Fruit fly (Drosophila melanogaster) whole organism, embryonic: ENCODE data around the gene CG16972.
A peak's percentile ranks its signal among the peaks of the same experiment; 100 is the strongest.

ENCODE experiments used
- Awh ChIP-seq: fragments of 200-800 bp; sonication (Bioruptor generic); IDR thresholded peaks from 2 replicates; pipeline ENCODE4, ENCODE4 v1.3.6; 2022; ENCODE audit warnings: missing biosample characterization, missing genetic modification characterization
- B-H2 ChIP-seq: fragments of 200-800 bp; sonication (Bioruptor generic); optimal IDR thresholded peaks from 2 replicates; lab custom pipeline; 2018; ENCODE audit warnings: missing biosample characterization, mild to moderate bottlenecking, missing genetic modification characterization
- CG1024 ChIP-seq: fragments of 200-800 bp; sonication (Bioruptor generic); IDR thresholded peaks from 2 replicates; pipeline ENCODE4 v1.3.6; 2022; ENCODE audit warnings: missing biosample characterization, missing genetic modification characterization
- CG11560 ChIP-seq: fragments of 200-800 bp; sonication (Bioruptor generic); IDR thresholded peaks from 3 replicates; pipeline ENCODE4 v1.3.6; 2022; ENCODE audit warnings: missing biosample characterization, missing genetic modification characterization
- CG12769 ChIP-seq: fragments of 200-800 bp; sonication (Bioruptor generic); optimal IDR thresholded peaks from 2 replicates; lab custom pipeline; 2019; ENCODE audit warnings: missing biosample characterization, mild to moderate bottlenecking, missing genetic modification characterization, moderate library complexity
- CG14667 ChIP-seq: fragments of 200-800 bp; sonication (Bioruptor generic); IDR thresholded peaks from 2 replicates; pipeline ENCODE4 v1.3.6; 2022; ENCODE audit warnings: missing biosample characterization, missing genetic modification characterization
- CG2678 ChIP-seq: fragments of 200-800 bp; sonication (Bioruptor generic); optimal IDR thresholded peaks from 3 replicates; lab custom pipeline; 2019; ENCODE audit warnings: missing biosample characterization, mild to moderate bottlenecking, missing genetic modification characterization, moderate library complexity
- CG2875 ChIP-seq: fragments of 200-800 bp; sonication (Bioruptor generic); optimal IDR thresholded peaks from 2 replicates; lab custom pipeline; 2017; ENCODE audit warnings: missing biosample characterization, mild to moderate bottlenecking, missing genetic modification characterization, missing genetic modification reagents
- CG30403 ChIP-seq: fragments of 200-800 bp; sonication (Bioruptor generic); optimal IDR thresholded peaks from 3 replicates; lab custom pipeline; 2016; ENCODE audit warnings: missing biosample characterization, missing genetic modification characterization
- CG33213 ChIP-seq: fragments of 200-800 bp; sonication (Bioruptor generic); optimal IDR thresholded peaks from 3 replicates; lab custom pipeline; 2016; ENCODE audit warnings: missing biosample characterization, missing genetic modification characterization
- CG4617 ChIP-seq: fragments of 200-800 bp; sonication (Bioruptor generic); optimal IDR thresholded peaks from 3 replicates; lab custom pipeline; 2016; ENCODE audit warnings: missing biosample characterization, missing genetic modification characterization, borderline replicate concordance
- CG6683 ChIP-seq: fragments of 200-800 bp; sonication (Bioruptor generic); optimal IDR thresholded peaks from 2 replicates; lab custom pipeline; 2017; ENCODE audit warnings: missing biosample characterization, mild to moderate bottlenecking, missing genetic modification characterization, missing genetic modification reagents
- CG6813 ChIP-seq: fragments of 200-800 bp; sonication (Bioruptor generic); optimal IDR thresholded peaks from 2 replicates; lab custom pipeline; 2017; ENCODE audit warnings: missing biosample characterization, missing genetic modification characterization, mild to moderate bottlenecking, moderate library complexity, missing genetic modification reagents
- CG9437 ChIP-seq: fragments of 200-800 bp; sonication (Bioruptor generic); optimal IDR thresholded peaks from 2 replicates; lab custom pipeline; 2018; ENCODE audit warnings: missing biosample characterization, mild to moderate bottlenecking, missing genetic modification characterization
- CG9817 ChIP-seq: fragments of 200-800 bp; sonication (Bioruptor generic); optimal IDR thresholded peaks from 2 replicates; lab custom pipeline; 2018; ENCODE audit warnings: missing biosample characterization, mild to moderate bottlenecking, missing genetic modification characterization, moderate library complexity
- CoRest ChIP-seq: fragments of 200-800 bp; sonication (Bioruptor generic); optimal IDR thresholded peaks from 3 replicates; lab custom pipeline; 2018; ENCODE audit warnings: missing biosample characterization, mild to moderate bottlenecking, missing genetic modification characterization, moderate library complexity
- Dad ChIP-seq: fragments of 200-800 bp; sonication (Bioruptor generic); optimal IDR thresholded peaks from 3 replicates; lab custom pipeline; 2016; ENCODE audit warnings: missing biosample characterization, missing genetic modification characterization
- Doc2 ChIP-seq: fragments of 200-800 bp; sonication (Bioruptor generic); IDR thresholded peaks from 2 replicates; pipeline ENCODE4 v1.3.6; 2022; ENCODE audit warnings: missing biosample characterization, missing genetic modification characterization
- ERR ChIP-seq: fragments of 200-800 bp; sonication (Bioruptor generic); optimal IDR thresholded peaks from 2 replicates; lab custom pipeline; 2016; ENCODE audit warnings: missing biosample characterization, missing genetic modification characterization
- Ets97D ChIP-seq: fragments of 200-800 bp; sonication (Bioruptor generic); optimal IDR thresholded peaks from 3 replicates; lab custom pipeline; 2016; ENCODE audit warnings: missing biosample characterization, missing genetic modification characterization
- H15 ChIP-seq: fragments of 200-800 bp; sonication (Bioruptor generic); IDR thresholded peaks from 3 replicates; pipeline ENCODE4 v1.3.6; 2022; ENCODE audit warnings: missing biosample characterization, missing genetic modification characterization
- HLH4C ChIP-seq: fragments of 200-800 bp; sonication (Bioruptor generic); IDR thresholded peaks from 3 replicates; pipeline ENCODE4 v1.3.6; 2022; ENCODE audit warnings: missing biosample characterization, missing genetic modification characterization; ENCODE audit not compliant: partially characterized antibody
- HmgD ChIP-seq: fragments of 200-800 bp; sonication (Bioruptor generic); optimal IDR thresholded peaks from 3 replicates; lab custom pipeline; 2016; ENCODE audit warnings: missing biosample characterization, missing genetic modification characterization
- Hr39 ChIP-seq: fragments of >200 bp; optimal IDR thresholded peaks from 2 replicates; lab custom pipeline; 2017
- Hsf ChIP-seq: fragments of 200-800 bp; sonication (Bioruptor generic); optimal IDR thresholded peaks from 3 replicates; lab custom pipeline; 2016; ENCODE audit warnings: missing biosample characterization, missing genetic modification characterization
- Max ChIP-seq: fragments of 200-800 bp; sonication (Bioruptor generic); optimal IDR thresholded peaks from 2 replicates; lab custom pipeline; 2016; ENCODE audit warnings: missing biosample characterization, mild to moderate bottlenecking, missing genetic modification characterization
- Mes4 ChIP-seq: fragments of 200-800 bp; sonication (Bioruptor generic); optimal IDR thresholded peaks from 2 replicates; lab custom pipeline; 2016; ENCODE audit warnings: missing biosample characterization, missing genetic modification characterization
- Neu2 ChIP-seq: fragments of 200-800 bp; sonication (Bioruptor generic); optimal IDR thresholded peaks from 3 replicates; lab custom pipeline; 2016; ENCODE audit warnings: missing biosample characterization, missing genetic modification characterization, borderline replicate concordance
- Nf-YC ChIP-seq: fragments of 200-800 bp; optimal IDR thresholded peaks from 3 replicates; lab custom pipeline; 2019; ENCODE audit warnings: missing biosample characterization, mild to moderate bottlenecking, missing genetic modification characterization, moderate library complexity
- PHDP ChIP-seq: fragments of 200-800 bp; sonication (Bioruptor generic); optimal IDR thresholded peaks from 3 replicates; lab custom pipeline; 2018; ENCODE audit warnings: missing biosample characterization, mild to moderate bottlenecking, missing genetic modification characterization, moderate library complexity
- Pdp1 ChIP-seq, 2 experiments: fragments of 200-800 bp; sonication (Bioruptor generic); optimal IDR thresholded peaks; 3 replicates each; lab custom pipeline; 2016; ENCODE audit warnings: missing biosample characterization in 2 of 2, missing genetic modification characterization in 2 of 2, mild to moderate bottlenecking in 1 of 2, moderate library complexity in 1 of 2
- Ptx1 ChIP-seq: fragments of 200-800 bp; sonication (Bioruptor generic); IDR thresholded peaks from 2 replicates; pipeline ENCODE4 v1.3.6; 2022; ENCODE audit warnings: missing biosample characterization, missing genetic modification characterization
- Taf1 ChIP-seq: fragments of 200-800 bp; sonication (Bioruptor generic); IDR thresholded peaks from 2 replicates; pipeline ENCODE4 v1.3.6; 2022; ENCODE audit warnings: missing biosample characterization, missing genetic modification characterization
- YL-1 ChIP-seq: fragments of 200-800 bp; sonication (Bioruptor generic); optimal IDR thresholded peaks from 3 replicates; lab custom pipeline; 2017; ENCODE audit warnings: missing biosample characterization, mild to moderate bottlenecking, missing genetic modification characterization
- ap ChIP-seq: fragments of 200-800 bp; sonication (Bioruptor generic); IDR thresholded peaks from 2 replicates; pipeline ENCODE4 v1.3.6; 2022; ENCODE audit warnings: missing biosample characterization, missing genetic modification characterization
- bcd ChIP-seq: fragments of 200-800 bp; sonication (Bioruptor generic); optimal IDR thresholded peaks from 2 replicates; lab custom pipeline; 2017; ENCODE audit warnings: missing biosample characterization, mild to moderate bottlenecking, missing genetic modification characterization
- cg ChIP-seq: fragments of 200-800 bp; sonication (Bioruptor generic); optimal IDR thresholded peaks from 3 replicates; lab custom pipeline; 2019; ENCODE audit warnings: missing biosample characterization, mild to moderate bottlenecking, missing genetic modification characterization, moderate library complexity
- corto ChIP-seq: fragments of 200-800 bp; sonication (Bioruptor generic); optimal IDR thresholded peaks from 2 replicates; lab custom pipeline; 2016; ENCODE audit warnings: missing biosample characterization, mild to moderate bottlenecking, missing genetic modification characterization, moderate library complexity
- croc ChIP-seq: fragments of 200-800 bp; sonication (Bioruptor generic); conservative IDR thresholded peaks from 3 replicates; pipeline ENCODE4 v1.3.6; 2022; ENCODE audit warnings: missing biosample characterization, missing genetic modification characterization
- exex ChIP-seq: fragments of 200-800 bp; sonication (Bioruptor generic); optimal IDR thresholded peaks from 4 replicates; lab custom pipeline; 2018; ENCODE audit warnings: missing biosample characterization, mild to moderate bottlenecking, missing genetic modification characterization, moderate library complexity
- fd3F ChIP-seq: fragments of 200-800 bp; sonication (Bioruptor generic); optimal IDR thresholded peaks from 2 replicates; lab custom pipeline; 2018; ENCODE audit warnings: missing biosample characterization, mild to moderate bottlenecking, missing genetic modification characterization, moderate library complexity
- grau ChIP-seq: fragments of 200-800 bp; optimal IDR thresholded peaks from 3 replicates; lab custom pipeline; 2019; ENCODE audit warnings: missing biosample characterization, mild to moderate bottlenecking, missing genetic modification characterization, moderate library complexity
- gsb-n ChIP-seq: fragments of 200-800 bp; sonication (Bioruptor generic); optimal IDR thresholded peaks from 3 replicates; lab custom pipeline; 2018; ENCODE audit warnings: missing biosample characterization, mild to moderate bottlenecking, missing genetic modification characterization
- inv ChIP-seq: fragments of 200-800 bp; sonication (Bioruptor generic); IDR thresholded peaks from 2 replicates; pipeline ENCODE4 v1.3.6; 2022; ENCODE audit warnings: missing biosample characterization, missing genetic modification characterization; ENCODE audit not compliant: partially characterized antibody
- jumu ChIP-seq: fragments of 200-800 bp; sonication (Bioruptor generic); optimal IDR thresholded peaks from 3 replicates; lab custom pipeline; 2016; ENCODE audit warnings: missing biosample characterization, missing genetic modification characterization
- luna ChIP-seq: fragments of 200-800 bp; sonication (Bioruptor generic); optimal IDR thresholded peaks from 2 replicates; lab custom pipeline; 2016; ENCODE audit warnings: missing biosample characterization, missing genetic modification characterization
- maf-S ChIP-seq: fragments of 200-800 bp; sonication (Bioruptor generic); optimal IDR thresholded peaks from 2 replicates; lab custom pipeline; 2016; ENCODE audit warnings: missing biosample characterization, missing genetic modification characterization
- org-1 ChIP-seq: fragments of 200-800 bp; sonication (Bioruptor generic); optimal IDR thresholded peaks from 2 replicates; lab custom pipeline; 2017; ENCODE audit warnings: missing biosample characterization, missing genetic modification characterization
- pros ChIP-seq: fragments of 200-800 bp; sonication (Bioruptor generic); optimal IDR thresholded peaks from 3 replicates; lab custom pipeline; 2019; ENCODE audit warnings: missing biosample characterization, mild to moderate bottlenecking, missing genetic modification characterization, moderate library complexity
- sisA ChIP-seq: fragments of 200-800 bp; sonication (Bioruptor generic); IDR thresholded peaks from 2 replicates; pipeline ENCODE4 v1.3.6; 2022; ENCODE audit warnings: missing biosample characterization, missing genetic modification characterization
- tgo ChIP-seq: fragments of 200-800 bp; sonication (Bioruptor generic); IDR thresholded peaks from 3 replicates; pipeline ENCODE4 v1.3.6; 2022; ENCODE audit warnings: missing biosample characterization, missing genetic modification characterization
- tna ChIP-seq: fragments of 200-800 bp; sonication (Bioruptor generic); IDR thresholded peaks from 2 replicates; pipeline ENCODE4 v1.3.6; 2022; ENCODE audit warnings: missing biosample characterization, missing genetic modification characterization; ENCODE audit not compliant: partially characterized antibody

Gene CG16972

DNA sequence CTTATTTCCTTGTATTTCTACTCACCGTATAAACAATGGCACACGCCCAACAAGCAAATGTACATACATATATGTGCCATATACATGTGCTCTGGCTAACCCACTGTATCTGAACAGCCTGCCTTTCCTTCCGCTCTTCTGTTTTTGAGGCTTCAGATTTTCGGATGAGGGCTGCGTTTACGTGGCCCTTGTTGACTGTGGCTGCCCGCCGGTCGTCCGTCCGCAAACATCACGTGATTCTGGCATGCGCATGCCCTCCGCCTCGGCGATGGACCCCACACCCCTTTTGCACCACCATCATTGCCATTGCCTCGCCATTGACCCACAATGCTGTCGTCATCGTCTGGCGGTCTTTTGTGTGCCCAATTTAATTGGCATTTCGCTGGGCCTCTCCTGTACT, 2.2 kb upstream of the CG16972 start (continued):
- TF ChIP-seq tgo (GFP tag; lab: Robert Waterston, UW) (no peak), maf-S (GFP tag; lab: Kevin White, UChicago) (no peak), CG2678 (tag; lab: Kevin White, UChicago) (peak; percentile 31), Doc2 (GFP tag; lab: Robert Waterston, UW) (no peak), HmgD (GFP tag; lab: Kevin White, UChicago) (no peak), luna (no peak), CG4617 (GFP tag; lab: Kevin White, UChicago) (no peak), CG30403 (no peak), PHDP (tag; lab: Kevin White, UChicago) (peak; percentile 29), Dad (GFP tag; lab: Kevin White, UChicago) (peak; percentile 3), Taf1 (no peak), Neu2 (GFP tag; lab: Kevin White, UChicago) (no peak), fd3F (GFP tag; lab: Kevin White, UChicago) (no peak), Hr39 (lab: Kevin White, UChicago) (no peak), Pdp1 (GFP tag; optimal IDR thresholded peaks at IDR 0.05; lab: Kevin White, UChicago) (peak in 1 of 2 experiments; percentile 46), CG1024 (GFP tag; lab: Robert Waterston, UW) (no peak), Ptx1 (GFP tag; lab: Robert Waterston, UW) (no peak), bcd (GFP tag; lab: Kevin White, UChicago) (peak; percentile 38), CG2875 (GFP tag; lab: Kevin White, UChicago) (peak; percentile 10), HLH4C (no peak), CG14667 (GFP tag; lab: Robert Waterston, UW) (no peak), B-H2 (GFP tag; lab: Kevin White, UChicago) (peak; percentile 43), Awh (GFP tag; lab: Robert Waterston, UW) (peak; percentile 49; the same call in 1 of the 2 replicates), Nf-YC (tag; lab: Kevin White, UChicago) (peak; percentile 38), org-1 (GFP tag; lab: Kevin White, UChicago) (peak; percentile 6), Mes4 (no peak), ap (GFP tag; lab: Robert Waterston, UW) (no peak), CG9437 (no peak), CG9817 (tag; lab: Kevin White, UChicago) (no peak), tna (GFP tag; lab: Robert Waterston, UW) (no peak), Ets97D (GFP tag; lab: Kevin White, UChicago) (no peak), exex (tag; lab: Kevin White, UChicago) (no peak), ERR (GFP tag; lab: Kevin White, UChicago) (peak; percentile 23), grau (tag; lab: Kevin White, UChicago) (no peak), CG11560 (tag; lab: Robert Waterston, UW) (no peak), YL-1 (GFP tag; lab: Kevin White, UChicago) (peak; percentile 2), CG33213 (GFP tag; lab: Kevin White, UChicago) (no peak), pros (GFP tag; lab: Kevin White, UChicago) (peak; percentile 45), gsb-n (no peak), H15 (GFP tag; lab: Robert Waterston, UW) (no peak), sisA (GFP tag; lab: Robert Waterston, UW) (no peak), CG6683 (peak; percentile 64), CG6813 (peak; percentile 57), Hsf (GFP tag; lab: Kevin White, UChicago) (no peak), CoRest (no peak), inv (no peak), Max (GFP tag; lab: Kevin White, UChicago) (no peak), cg (GFP tag; lab: Kevin White, UChicago) (peak; percentile 7), jumu (GFP tag; lab: Kevin White, UChicago) (no peak), corto (no peak), CG12769 (tag; lab: Kevin White, UChicago) (peak; percentile 85), croc (no peak)
